Worm (Caenorhabditis elegans) whole organism, L3 larva: Measurements from ENCODE around the gene fshr-1.

ENCODE experiments used
- R02D3.7 ChIP-seq: fragments of 150-350 bp; optimal IDR thresholded peaks from 2 replicates; lab custom pipeline; 2014; ENCODE audit warnings: missing biosample characterization, missing genetic modification characterization
- ZK546.5 ChIP-seq: sonication (generic microtip); optimal IDR thresholded peaks from 2 replicates; lab custom pipeline; 2017; ENCODE audit warnings: missing biosample characterization, missing genetic modification characterization
- aly-2 ChIP-seq: fragments of 150-350 bp; optimal IDR thresholded peaks from 2 replicates; lab custom pipeline; 2014; ENCODE audit warnings: missing biosample characterization, missing genetic modification characterization
- ama-1 ChIP-seq: fragments of 150-350 bp; optimal IDR thresholded peaks from 2 replicates; lab custom pipeline; 2018
- ceh-16 ChIP-seq: sonication (generic microtip); optimal IDR thresholded peaks from 2 replicates; lab custom pipeline; 2017; ENCODE audit warnings: missing biosample characterization, missing genetic modification characterization
- ceh-28 ChIP-seq: fragments of 150-350 bp; optimal IDR thresholded peaks from 2 replicates; lab custom pipeline; 2014; ENCODE audit warnings: missing biosample characterization, missing genetic modification reagents, missing genetic modification characterization
- ceh-82 ChIP-seq: fragments of 150-350 bp; optimal IDR thresholded peaks from 2 replicates; lab custom pipeline; 2014; ENCODE audit warnings: missing biosample characterization, missing genetic modification characterization
- ceh-9 ChIP-seq: sonication (generic microtip); optimal IDR thresholded peaks from 2 replicates; lab custom pipeline; 2018; ENCODE audit warnings: missing biosample characterization, missing genetic modification characterization
- elt-1 ChIP-seq: fragments of 150-350 bp; optimal IDR thresholded peaks from 2 replicates; lab custom pipeline; 2014; ENCODE audit warnings: missing biosample characterization, missing genetic modification characterization
- elt-3 ChIP-seq, 3 experiments: fragments of 150-350 bp in 1 of 3; sonication (generic microtip) in 2 of 3; optimal IDR thresholded peaks; 2 replicates in 2 of 3; 4 replicates in 1 of 3; lab custom pipeline; 2014 to 2017; ENCODE audit warnings: missing biosample characterization in 3 of 3, missing genetic modification characterization in 3 of 3
- fos-1 ChIP-seq: fragments of 150-350 bp; optimal IDR thresholded peaks from 2 replicates; lab custom pipeline; 2014; ENCODE audit warnings: missing biosample characterization, missing genetic modification characterization
- jun-1 ChIP-seq: fragments of 150-350 bp; optimal IDR thresholded peaks from 2 replicates; lab custom pipeline; 2014; ENCODE audit warnings: missing biosample characterization, missing genetic modification reagents, missing genetic modification characterization
- lin-39 ChIP-seq: fragments of 150-350 bp; optimal IDR thresholded peaks from 2 replicates; lab custom pipeline; 2018; ENCODE audit warnings: missing biosample characterization, missing genetic modification reagents, missing genetic modification characterization
- mdl-1 ChIP-seq: fragments of 150-350 bp; optimal IDR thresholded peaks from 2 replicates; lab custom pipeline; 2014; ENCODE audit warnings: missing biosample characterization, missing genetic modification characterization
- mml-1 ChIP-seq: fragments of 150-350 bp; sonication (generic microtip); optimal IDR thresholded peaks from 3 replicates; lab custom pipeline; 2014; ENCODE audit warnings: missing biosample characterization, missing genetic modification characterization
- nfya-1 ChIP-seq: sonication (generic microtip); optimal IDR thresholded peaks from 2 replicates; lab custom pipeline; 2017; ENCODE audit warnings: missing genetic modification characterization, mild to moderate bottlenecking, missing compliant biosample characterization, antibody characterized with exemption, moderate library complexity; ENCODE audit not compliant: insufficient read depth
- nhr-11 ChIP-seq: fragments of 150-350 bp; optimal IDR thresholded peaks from 2 replicates; lab custom pipeline; 2014; ENCODE audit warnings: missing biosample characterization, missing genetic modification characterization
- nhr-12 ChIP-seq: fragments of 150-350 bp; optimal IDR thresholded peaks from 2 replicates; lab custom pipeline; 2014; ENCODE audit warnings: missing biosample characterization, missing genetic modification characterization
- nhr-23 ChIP-seq: fragments of 150-350 bp; optimal IDR thresholded peaks from 2 replicates; lab custom pipeline; 2014; ENCODE audit warnings: missing biosample characterization, missing genetic modification reagents, missing genetic modification characterization
- nhr-237 ChIP-seq: fragments of 150-350 bp; optimal IDR thresholded peaks from 2 replicates; lab custom pipeline; 2014; ENCODE audit warnings: missing biosample characterization, missing genetic modification characterization
- nhr-28 ChIP-seq: fragments of 150-350 bp; optimal IDR thresholded peaks from 2 replicates; lab custom pipeline; 2014; ENCODE audit warnings: missing biosample characterization, missing genetic modification characterization
- nhr-43 ChIP-seq: sonication (generic microtip); optimal IDR thresholded peaks from 2 replicates; lab custom pipeline; 2016; ENCODE audit warnings: mild to moderate bottlenecking, missing genetic modification characterization, missing compliant biosample characterization; ENCODE audit not compliant: poor library complexity, severe bottlenecking
- nhr-67 ChIP-seq: fragments of 150-350 bp; optimal IDR thresholded peaks from 2 replicates; lab custom pipeline; 2014; ENCODE audit warnings: missing biosample characterization, missing genetic modification characterization
- nhr-76 ChIP-seq: fragments of 150-350 bp; sonication (generic microtip); optimal IDR thresholded peaks from 5 replicates; lab custom pipeline; 2014; ENCODE audit warnings: missing biosample characterization, missing genetic modification characterization
- nhr-77 ChIP-seq: fragments of 150-350 bp; optimal IDR thresholded peaks from 2 replicates; lab custom pipeline; 2014; ENCODE audit warnings: missing biosample characterization, missing genetic modification characterization
- pha-4 ChIP-seq: fragments of 150-350 bp; optimal IDR thresholded peaks from 2 replicates; lab custom pipeline; 2014; ENCODE audit warnings: missing biosample characterization, missing genetic modification reagents, missing genetic modification characterization
- pqm-1 ChIP-seq: fragments of 150-350 bp; optimal IDR thresholded peaks from 2 replicates; lab custom pipeline; 2017; ENCODE audit warnings: missing biosample characterization, missing genetic modification characterization, inconsistent platforms
- sea-2 ChIP-seq: fragments of 150-350 bp; sonication (generic microtip); optimal IDR thresholded peaks from 4 replicates; lab custom pipeline; 2014; ENCODE audit warnings: missing biosample characterization, missing genetic modification reagents, missing genetic modification characterization
- skn-1 ChIP-seq: fragments of 150-350 bp; optimal IDR thresholded peaks from 2 replicates; lab custom pipeline; 2014; ENCODE audit warnings: missing biosample characterization, missing genetic modification characterization
- tbx-2 ChIP-seq: sonication (generic microtip); optimal IDR thresholded peaks from 2 replicates; lab custom pipeline; 2016; ENCODE audit warnings: mild to moderate bottlenecking, missing genetic modification characterization, missing compliant biosample characterization
- unc-62 ChIP-seq: fragments of 150-350 bp; sonication (generic microtip); optimal IDR thresholded peaks from 4 replicates; lab custom pipeline; 2014; ENCODE audit warnings: missing biosample characterization, missing genetic modification reagents, missing genetic modification characterization
- zag-1 ChIP-seq: fragments of 150-350 bp; optimal IDR thresholded peaks from 2 replicates; lab custom pipeline; 2014; ENCODE audit warnings: missing biosample characterization, missing genetic modification characterization

The fshr-1 gene

DNA sequence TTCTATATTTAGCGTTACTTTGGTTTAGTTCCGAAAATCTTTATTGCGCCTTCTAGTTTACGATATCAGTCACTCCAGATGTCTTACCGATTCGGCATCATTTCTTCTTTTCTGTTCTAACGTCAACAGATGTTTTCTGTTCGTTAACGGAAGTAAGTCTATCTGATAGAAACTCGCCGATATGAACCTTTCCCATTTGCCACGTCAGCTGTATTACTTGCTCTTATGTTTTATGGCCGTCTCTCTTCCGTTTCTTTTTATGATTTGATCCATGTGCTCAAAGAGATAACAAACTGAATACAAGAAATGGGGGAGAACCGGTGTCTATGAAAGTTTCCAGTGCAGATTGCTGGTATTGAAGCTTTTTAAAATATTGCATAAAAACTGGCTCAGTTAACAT is 10.2 kb upstream of the fshr-1 start, which contains the start of gene srab-26:
srab-26 (minus strand) TSS at position 101 of the 400 bp plus-strand sequence.
- TF ChIP-seq nhr-23 (tag; lab: Kevin White, UChicago), result no peak
- TF ChIP-seq nhr-67 (tag; lab: Kevin White, UChicago), result no peak
- TF ChIP-seq mml-1, result no peak
- no peak for TF ChIP-seq mdl-1 (tag; lab: Kevin White, UChicago)
- TF ChIP-seq elt-3 (tag; optimal IDR thresholded peaks at IDR 0.05; lab: Kevin White, UChicago), result no peak
- no peak for TF ChIP-seq pha-4 (tag; lab: Kevin White, UChicago)
- no peak for TF ChIP-seq ZK546.5 (tag; lab: Kevin White, UChicago)
- TF ChIP-seq skn-1, result no peak
- no peak for TF ChIP-seq aly-2 (tag; lab: Kevin White, UChicago)
- TF ChIP-seq jun-1 (tag; lab: Kevin White, UChicago), result no peak
- no peak for TF ChIP-seq ceh-82 (tag; lab: Kevin White, UChicago)

DNA sequence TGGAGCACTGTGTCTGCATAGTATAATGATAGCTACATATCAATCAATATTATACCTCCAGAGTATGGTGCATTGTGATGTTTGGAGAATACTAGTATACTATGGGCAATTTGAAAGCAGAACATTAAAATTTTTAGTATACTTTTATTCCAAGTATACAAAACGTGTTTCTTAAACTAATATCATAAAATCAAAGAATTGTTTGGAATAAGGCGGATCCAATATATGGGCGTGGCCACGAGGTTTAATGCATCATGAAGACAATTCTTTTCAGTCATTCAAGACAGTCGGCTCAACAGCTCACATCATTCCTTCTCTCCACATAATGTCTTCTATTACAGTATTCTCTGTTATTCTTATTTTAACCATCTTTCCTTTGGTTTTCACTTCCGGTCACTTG is 9.8 kb upstream of the fshr-1 start, which contains the start of gene sdz-31:
sdz-31 (plus strand) TSS at position 301 of the 400 bp plus-strand sequence.
- TF ChIP-seq nhr-23 (tag; lab: Kevin White, UChicago) (no peak), mml-1 (no peak), nhr-77 (no peak), nhr-12 (tag; lab: Kevin White, UChicago) (no peak)

DNA sequence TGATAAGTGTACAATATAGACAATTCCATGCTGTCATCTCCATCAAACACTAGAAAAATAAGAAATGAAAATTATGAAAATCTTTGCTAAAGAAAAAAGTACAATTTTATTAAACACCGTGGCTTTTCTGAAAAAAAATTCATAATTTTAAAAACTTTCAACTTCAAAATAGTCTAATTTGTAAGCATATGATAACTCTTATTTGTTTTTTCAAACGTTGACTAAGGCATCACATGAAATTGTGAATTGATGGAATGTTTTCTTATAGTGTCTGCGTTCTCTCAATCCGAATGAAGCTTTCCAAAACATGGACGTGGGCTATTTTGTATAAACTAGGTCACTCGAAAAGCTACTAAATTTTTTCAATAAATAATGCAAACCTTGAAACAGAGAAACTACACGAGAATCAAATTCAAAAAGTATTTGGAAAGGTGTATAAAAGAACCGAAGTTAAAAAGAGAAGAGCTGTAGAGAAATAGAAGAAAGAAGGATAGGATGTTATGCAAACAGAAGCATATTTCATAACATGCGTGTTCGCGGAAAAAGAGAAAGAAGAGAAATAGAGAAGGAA is 3.6 kb upstream of the fshr-1 start, which contains the start of gene clp-9:
clp-9 (minus strand) TSS at position 51 of the 571 bp plus-strand sequence.
- TF ChIP-seq nhr-23 (tag; lab: Kevin White, UChicago) (peak; percentile 39), pha-4 (tag; lab: Kevin White, UChicago) (peak; percentile 40), mml-1 (no peak), nhr-43 (tag; lab: Kevin White, UChicago) (no peak)

DNA sequence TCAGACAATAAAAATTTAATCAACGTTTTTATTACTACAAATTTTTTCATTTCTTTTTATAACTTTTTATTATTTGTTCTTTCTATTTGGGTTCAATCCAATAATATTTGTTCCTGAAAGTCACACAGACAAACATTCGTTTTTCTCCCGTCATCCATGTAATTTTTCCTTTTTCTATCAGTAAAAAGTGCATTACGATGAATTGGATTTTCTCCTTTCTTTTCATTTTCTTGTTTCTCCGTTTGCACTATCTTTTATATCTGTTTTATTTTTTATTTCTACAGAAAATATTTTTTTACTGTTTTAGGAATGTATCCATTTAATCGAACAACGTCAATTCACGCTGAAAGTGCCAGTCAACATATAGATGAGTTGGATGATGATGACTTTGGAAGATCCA is 9.6 kb downstream of the fshr-1 start, which contains the start of gene egl-47:
egl-47 (plus strand) TSS at position 301 of the 400 bp plus-strand sequence.
- no peak for TF ChIP-seq elt-1 (tag; lab: Kevin White, UChicago)
- no peak for TF ChIP-seq ceh-82 (tag; lab: Kevin White, UChicago)
- TF ChIP-seq R02D3.7 (tag; lab: Kevin White, UChicago), result no peak
- TF ChIP-seq skn-1, result no peak
- no peak for TF ChIP-seq nfya-1 (tag; lab: Kevin White, UChicago)
- no peak for TF ChIP-seq unc-62
- TF ChIP-seq zag-1, result no peak
- TF ChIP-seq nhr-28 (tag; lab: Kevin White, UChicago), result no peak
- TF ChIP-seq aly-2 (tag; lab: Kevin White, UChicago), result no peak
- no peak for TF ChIP-seq nhr-23 (tag; lab: Kevin White, UChicago)
- no peak for TF ChIP-seq ceh-16 (tag; lab: Kevin White, UChicago)
- no peak for TF ChIP-seq tbx-2 (tag; lab: Kevin White, UChicago)
- no peak for TF ChIP-seq nhr-76
- no peak for TF ChIP-seq lin-39 (tag; lab: Kevin White, UChicago)
- no peak for TF ChIP-seq nhr-11 (tag; lab: Kevin White, UChicago)
- TF ChIP-seq ceh-9 (tag; lab: Kevin White, UChicago), result no peak
- no peak for TF ChIP-seq ama-1
- TF ChIP-seq mml-1, result no peak

DNA sequence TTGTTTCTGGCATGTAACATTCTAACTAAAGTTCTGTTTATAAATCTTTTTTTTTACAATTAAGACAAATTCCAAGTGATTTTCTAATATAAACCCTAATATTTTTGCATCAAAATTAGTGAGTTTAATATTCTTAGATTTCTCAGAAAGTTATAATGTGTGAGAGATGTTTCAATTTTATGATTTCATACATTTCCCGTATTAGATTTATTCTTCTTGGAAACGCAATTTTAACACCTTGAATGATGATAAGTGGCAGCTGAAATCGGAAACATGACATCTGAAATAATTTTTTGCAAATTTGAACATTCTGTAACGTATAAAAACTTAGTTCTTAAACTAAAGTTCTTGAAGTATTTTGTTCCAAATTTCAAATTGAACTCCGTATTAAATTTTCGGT is 11.5 kb downstream of the fshr-1 start:
- TF ChIP-seq ceh-9 (tag; lab: Kevin White, UChicago), result no peak
- TF ChIP-seq nhr-77, result no peak
- no peak for TF ChIP-seq fos-1 (tag; lab: Kevin White, UChicago)
- no peak for TF ChIP-seq nhr-28 (tag; lab: Kevin White, UChicago)
- no peak for TF ChIP-seq elt-3 (tag; optimal IDR thresholded peaks at IDR 0.05; lab: Kevin White, UChicago)
- no peak for TF ChIP-seq nhr-11 (tag; lab: Kevin White, UChicago)
- no peak for TF ChIP-seq mml-1
- TF ChIP-seq mdl-1 (tag; lab: Kevin White, UChicago), result no peak
- no peak for TF ChIP-seq sea-2 (GFP tag; lab: Kevin White, UChicago)
- no peak for TF ChIP-seq ceh-28 (tag; lab: Kevin White, UChicago)
- TF ChIP-seq nfya-1 (tag; lab: Kevin White, UChicago), result no peak
- TF ChIP-seq nhr-237 (tag; lab: Kevin White, UChicago), result no peak
- TF ChIP-seq pqm-1, result no peak
- no peak for TF ChIP-seq unc-62
- no peak for TF ChIP-seq zag-1
- no peak for TF ChIP-seq jun-1 (tag; lab: Kevin White, UChicago)
